Worm (Caenorhabditis elegans) whole organism, mixed stage, embryonic: ENCODE results near the gene R193.2.

Experiments used
- M03D4.4 ChIP-seq: sonication (generic microtip); optimal IDR thresholded peaks from 2 replicates; lab custom pipeline; 2017; ENCODE audit warnings: mild to moderate bottlenecking, missing genetic modification characterization, missing compliant biosample characterization
- ces-1 ChIP-seq: fragments of 150-350 bp; optimal IDR thresholded peaks from 2 replicates; lab custom pipeline; 2014; ENCODE audit warnings: missing biosample characterization, missing genetic modification reagents, missing genetic modification characterization
- lsy-2 ChIP-seq: fragments of 150-350 bp; optimal IDR thresholded peaks from 2 replicates; lab custom pipeline; 2014; ENCODE audit warnings: missing biosample characterization, missing genetic modification characterization
- nhr-12 ChIP-seq: fragments of 150-350 bp; optimal IDR thresholded peaks from 2 replicates; lab custom pipeline; 2014; ENCODE audit warnings: missing biosample characterization, missing genetic modification characterization
- nhr-2 ChIP-seq: fragments of 150-350 bp; optimal IDR thresholded peaks from 2 replicates; lab custom pipeline; 2014; ENCODE audit warnings: missing biosample characterization, missing genetic modification characterization
- nhr-237 ChIP-seq: fragments of 150-350 bp; optimal IDR thresholded peaks from 2 replicates; lab custom pipeline; 2014; ENCODE audit warnings: missing biosample characterization, missing genetic modification characterization
- nhr-28 ChIP-seq: fragments of 150-350 bp; optimal IDR thresholded peaks from 2 replicates; lab custom pipeline; 2014; ENCODE audit warnings: missing biosample characterization, missing genetic modification characterization
- nhr-76 ChIP-seq: sonication (generic microtip); optimal IDR thresholded peaks from 2 replicates; lab custom pipeline; 2017; ENCODE audit warnings: missing biosample characterization, missing genetic modification characterization
- snpc-4 ChIP-seq: fragments of 150-350 bp; optimal IDR thresholded peaks from 2 replicates; lab custom pipeline; 2014; ENCODE audit warnings: missing biosample characterization, missing genetic modification characterization
- sptf-1 ChIP-seq: sonication (generic microtip); optimal IDR thresholded peaks from 2 replicates; lab custom pipeline; 2017; ENCODE audit warnings: mild to moderate bottlenecking, missing genetic modification characterization, moderate library complexity, missing compliant biosample characterization
- unc-39 ChIP-seq: fragments of 150-350 bp; optimal IDR thresholded peaks from 2 replicates; lab custom pipeline; 2014; ENCODE audit warnings: missing biosample characterization, missing genetic modification characterization
- unc-62 ChIP-seq: fragments of 150-350 bp; optimal IDR thresholded peaks from 2 replicates; lab custom pipeline; 2014; ENCODE audit warnings: missing biosample characterization, missing genetic modification reagents, missing genetic modification characterization

DNA sequence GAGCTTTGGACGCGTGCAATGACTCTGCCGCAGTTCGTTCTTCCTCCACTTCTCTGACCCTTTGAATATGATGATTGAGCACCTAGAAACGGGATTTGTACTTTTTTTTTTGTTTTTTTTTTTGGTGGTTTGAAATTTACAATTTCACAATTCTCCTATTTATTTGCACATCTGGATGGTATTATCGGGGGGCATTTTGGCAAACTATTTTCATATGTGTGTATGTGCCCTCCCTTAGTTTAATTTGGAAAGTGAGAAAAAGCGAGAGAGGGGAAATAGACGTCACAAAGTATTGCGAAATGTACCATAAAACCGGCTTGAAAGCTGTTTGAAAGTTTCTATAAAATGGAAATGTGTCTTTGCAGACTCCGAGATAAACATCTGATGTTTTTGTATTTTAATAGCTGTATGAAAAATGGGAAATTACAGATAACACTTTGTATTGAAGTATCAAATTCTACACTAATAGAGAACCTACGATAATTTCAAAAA lies 61.9 kb downstream of the R193.2 start:
- TF ChIP-seq nhr-28 (tag; lab: Kevin White, UChicago), result no peak
- TF ChIP-seq unc-62, result no peak
- no peak for TF ChIP-seq snpc-4 (tag; lab: Kevin White, UChicago)
- TF ChIP-seq sptf-1 (tag; lab: Kevin White, UChicago), result no peak
- no peak for TF ChIP-seq ces-1 (GFP tag; lab: Kevin White, UChicago)
- no peak for TF ChIP-seq nhr-2 (tag; lab: Kevin White, UChicago)
- no peak for TF ChIP-seq nhr-76 (tag; lab: Kevin White, UChicago)
- TF ChIP-seq nhr-12 (tag; lab: Kevin White, UChicago), result no peak
- TF ChIP-seq lsy-2 (tag; lab: Kevin White, UChicago), result no peak
- TF ChIP-seq unc-39 (tag; lab: Kevin White, UChicago), result no peak
- TF ChIP-seq M03D4.4 (tag; lab: Kevin White, UChicago), result no peak
- no peak for TF ChIP-seq nhr-237
